Fruit fly (Drosophila melanogaster) whole organism, prepupa: ENCODE measurements around the gene Clamp.

Experiments used
- Blimp-1 ChIP-seq: fragments of 200-800 bp; sonication (Bioruptor generic); optimal IDR thresholded peaks from 3 replicates; lab custom pipeline; 2017; ENCODE audit warnings: missing biosample characterization, missing genetic modification characterization, mild to moderate bottlenecking, moderate library complexity, missing genetic modification reagents
- CG10669 ChIP-seq: fragments of 200-800 bp; sonication (Bioruptor generic); optimal IDR thresholded peaks from 3 replicates; lab custom pipeline; 2018; ENCODE audit warnings: missing biosample characterization, mild to moderate bottlenecking, missing genetic modification characterization, moderate library complexity
- CG11294 ChIP-seq: fragments of 200-800 bp; sonication (Bioruptor generic); IDR thresholded peaks from 2 replicates; pipeline ENCODE4 v1.3.6; 2022; ENCODE audit warnings: missing biosample characterization, missing genetic modification characterization
- CG15336 ChIP-seq: fragments of 200-800 bp; sonication (Bioruptor generic); IDR thresholded peaks from 2 replicates; pipeline ENCODE4 v1.3.6; 2022; ENCODE audit warnings: missing biosample characterization, missing genetic modification characterization
- CG3032 ChIP-seq: fragments of 200-800 bp; optimal IDR thresholded peaks from 2 replicates; lab custom pipeline; 2019; ENCODE audit warnings: missing biosample characterization, mild to moderate bottlenecking, missing genetic modification characterization, moderate library complexity
- CG34406 ChIP-seq: fragments of 200-800 bp; sonication (Bioruptor generic); optimal IDR thresholded peaks from 3 replicates; lab custom pipeline; 2016; ENCODE audit warnings: missing biosample characterization, missing genetic modification characterization
- CG4318 ChIP-seq: fragments of 200-800 bp; sonication (Bioruptor generic); optimal IDR thresholded peaks from 3 replicates; lab custom pipeline; 2017; ENCODE audit warnings: missing biosample characterization, mild to moderate bottlenecking, missing genetic modification characterization
- CG6276 ChIP-seq: fragments of 200-800 bp; sonication (Bioruptor generic); optimal IDR thresholded peaks from 2 replicates; lab custom pipeline; 2017; ENCODE audit warnings: missing biosample characterization, mild to moderate bottlenecking, missing genetic modification characterization
- CG6792 ChIP-seq: fragments of 200-800 bp; sonication (Bioruptor generic); optimal IDR thresholded peaks from 3 replicates; lab custom pipeline; 2016; ENCODE audit warnings: missing biosample characterization, missing genetic modification characterization
- CG6854 ChIP-seq: fragments of 200-800 bp; sonication (Bioruptor generic); optimal IDR thresholded peaks from 2 replicates; lab custom pipeline; 2017; ENCODE audit warnings: missing biosample characterization, mild to moderate bottlenecking, missing genetic modification characterization
- CG7368 ChIP-seq: fragments of 200-800 bp; sonication (Bioruptor generic); optimal IDR thresholded peaks from 3 replicates; lab custom pipeline; 2016; ENCODE audit warnings: missing biosample characterization, missing genetic modification characterization
- CG8319 ChIP-seq: fragments of 200-800 bp; sonication (Bioruptor generic); optimal IDR thresholded peaks from 3 replicates; lab custom pipeline; 2016; ENCODE audit warnings: missing biosample characterization, missing genetic modification characterization
- CG8632 ChIP-seq: fragments of 200-800 bp; sonication (Bioruptor generic); optimal IDR thresholded peaks from 3 replicates; lab custom pipeline; 2016; ENCODE audit warnings: missing biosample characterization, missing genetic modification characterization
- Eip75B ChIP-seq: fragments of 200-800 bp; sonication (Bioruptor generic); optimal IDR thresholded peaks from 3 replicates; lab custom pipeline; 2016; ENCODE audit warnings: missing biosample characterization, missing genetic modification characterization
- Eip78C ChIP-seq: fragments of 200-800 bp; sonication (Bioruptor generic); peaks from one replicate; lab custom pipeline; 2016; ENCODE audit warnings: missing biosample characterization, missing genetic modification characterization
- Ets96B ChIP-seq: fragments of 200-800 bp; optimal IDR thresholded peaks from 2 replicates; lab custom pipeline; 2019; ENCODE audit warnings: missing biosample characterization, mild to moderate bottlenecking, missing genetic modification characterization, moderate library complexity
- Gug ChIP-seq: fragments of 200-800 bp; sonication (Bioruptor generic); IDR thresholded peaks from 2 replicates; pipeline ENCODE4 v1.3.6; 2022; ENCODE audit warnings: missing biosample characterization, missing genetic modification characterization
- Hr39 ChIP-seq: fragments of 200-800 bp; sonication (Bioruptor generic); optimal IDR thresholded peaks from 2 replicates; lab custom pipeline; 2016; ENCODE audit warnings: missing biosample characterization, missing genetic modification characterization
- Lpt ChIP-seq: fragments of 200-800 bp; sonication (Bioruptor generic); optimal IDR thresholded peaks from 3 replicates; lab custom pipeline; 2016; ENCODE audit warnings: missing biosample characterization, missing genetic modification characterization
- Met ChIP-seq: fragments of 200-800 bp; sonication (Bioruptor generic); optimal IDR thresholded peaks from 3 replicates; lab custom pipeline; 2016; ENCODE audit warnings: missing biosample characterization, missing genetic modification characterization
- OdsH ChIP-seq: fragments of 200-800 bp; sonication (Bioruptor generic); optimal IDR thresholded peaks from 3 replicates; lab custom pipeline; 2016; ENCODE audit warnings: missing biosample characterization, missing genetic modification characterization
- Smox ChIP-seq: fragments of 200-800 bp; sonication (Bioruptor generic); optimal IDR thresholded peaks from 3 replicates; lab custom pipeline; 2016; ENCODE audit warnings: missing biosample characterization, missing genetic modification characterization
- Sox14 ChIP-seq: fragments of 200-800 bp; sonication (Bioruptor generic); optimal IDR thresholded peaks from 3 replicates; lab custom pipeline; 2016; ENCODE audit warnings: missing biosample characterization, missing genetic modification characterization
- Sox15 ChIP-seq: fragments of 200-800 bp; sonication (Bioruptor generic); optimal IDR thresholded peaks from 3 replicates; lab custom pipeline; 2016; ENCODE audit warnings: missing biosample characterization, missing genetic modification characterization
- achi ChIP-seq: fragments of 200-800 bp; sonication (Bioruptor generic); optimal IDR thresholded peaks from 3 replicates; lab custom pipeline; 2016; ENCODE audit warnings: missing biosample characterization, missing genetic modification characterization
- cyc ChIP-seq: fragments of 200-800 bp; sonication (Bioruptor generic); optimal IDR thresholded peaks from 3 replicates; lab custom pipeline; 2016; ENCODE audit warnings: missing biosample characterization, missing genetic modification characterization
- dac ChIP-seq: fragments of 200-800 bp; sonication (Bioruptor generic); optimal IDR thresholded peaks from 2 replicates; lab custom pipeline; 2017; ENCODE audit warnings: missing biosample characterization, mild to moderate bottlenecking, missing genetic modification characterization
- esn ChIP-seq: fragments of 200-800 bp; sonication (Bioruptor generic); optimal IDR thresholded peaks from 2 replicates; lab custom pipeline; 2016; ENCODE audit warnings: missing biosample characterization, mild to moderate bottlenecking, missing genetic modification characterization, moderate library complexity
- fd59A ChIP-seq: fragments of 200-800 bp; sonication (Bioruptor generic); optimal IDR thresholded peaks from 2 replicates; lab custom pipeline; 2017; ENCODE audit warnings: missing biosample characterization, mild to moderate bottlenecking, missing genetic modification characterization, missing genetic modification reagents
- fd85E ChIP-seq: fragments of 200-800 bp; sonication (Bioruptor generic); optimal IDR thresholded peaks from 3 replicates; lab custom pipeline; 2016; ENCODE audit warnings: missing biosample characterization, missing genetic modification characterization
- fkh ChIP-seq: fragments of 200-800 bp; sonication (Bioruptor generic); optimal IDR thresholded peaks from 3 replicates; lab custom pipeline; 2017; ENCODE audit warnings: missing biosample characterization, mild to moderate bottlenecking, missing genetic modification characterization, moderate library complexity
- lz ChIP-seq: fragments of 200-800 bp; sonication (Bioruptor generic); optimal IDR thresholded peaks from 3 replicates; lab custom pipeline; 2016; ENCODE audit warnings: missing biosample characterization, missing genetic modification characterization
- net ChIP-seq: fragments of 200-800 bp; sonication (Bioruptor generic); optimal IDR thresholded peaks from 3 replicates; lab custom pipeline; 2016; ENCODE audit warnings: missing biosample characterization, missing genetic modification characterization
- pdm3 ChIP-seq: fragments of 200-800 bp; sonication (Bioruptor generic); optimal IDR thresholded peaks from 3 replicates; lab custom pipeline; 2016; ENCODE audit warnings: missing biosample characterization, missing genetic modification characterization
- spab ChIP-seq: fragments of 200-800 bp; sonication (Bioruptor generic); optimal IDR thresholded peaks from 2 replicates; lab custom pipeline; 2017; ENCODE audit warnings: missing biosample characterization, mild to moderate bottlenecking, missing genetic modification characterization, missing genetic modification reagents
- ss ChIP-seq, 2 experiments: fragments of 200-800 bp; sonication (Bioruptor generic); optimal IDR thresholded peaks; 2 replicates in 1 of 2; 3 replicates in 1 of 2; lab custom pipeline; 2017 to 2018; ENCODE audit warnings: mild to moderate bottlenecking in 2 of 2, missing biosample characterization in 2 of 2, missing genetic modification characterization in 2 of 2, moderate library complexity in 1 of 2
- topi ChIP-seq: fragments of 200-800 bp; sonication (Bioruptor generic); optimal IDR thresholded peaks from 3 replicates; lab custom pipeline; 2016; ENCODE audit warnings: missing biosample characterization, missing genetic modification characterization
- vri ChIP-seq: fragments of 200-800 bp; sonication (Bioruptor generic); optimal IDR thresholded peaks from 3 replicates; lab custom pipeline; 2016; ENCODE audit warnings: missing biosample characterization, mild to moderate bottlenecking, missing genetic modification characterization

Gene Clamp

DNA sequence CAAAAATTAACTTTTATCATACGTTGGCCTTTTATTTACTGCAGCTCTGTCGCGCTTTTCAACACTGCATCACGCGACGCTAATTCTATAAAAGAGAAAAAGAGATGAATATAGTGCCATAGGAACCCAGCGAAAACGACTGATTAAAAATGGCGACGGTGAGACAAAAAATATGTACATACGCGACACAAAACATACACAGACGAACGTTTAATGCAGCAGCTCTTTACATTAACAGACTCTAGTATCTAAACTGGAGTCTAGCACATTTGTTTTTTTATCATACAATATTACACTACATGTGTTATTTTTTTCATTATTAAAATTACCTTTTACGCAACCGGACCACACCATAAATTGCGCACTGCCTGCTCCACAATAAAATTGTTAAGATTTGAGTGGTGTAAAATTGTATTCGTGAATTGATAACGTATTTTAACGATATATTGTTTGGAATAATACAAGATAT is 350 bp downstream of the Clamp start (continued):
- TF ChIP-seq CG15336 (GFP tag; lab: Robert Waterston, UW) (no peak), lz (GFP tag; lab: Kevin White, UChicago) (peak; percentile 5), CG3032 (tag; lab: Kevin White, UChicago) (peak; percentile 0), net (GFP tag; lab: Kevin White, UChicago) (no peak), CG10669 (GFP tag; lab: Kevin White, UChicago) (no peak), topi (GFP tag; lab: Kevin White, UChicago) (peak; percentile 40), achi (no peak), CG6854 (GFP tag; lab: Kevin White, UChicago) (no peak), Sox14 (GFP tag; lab: Kevin White, UChicago) (no peak), CG34406 (GFP tag; lab: Kevin White, UChicago) (no peak), CG4318 (no peak), CG6792 (GFP tag; lab: Kevin White, UChicago) (peak; percentile 19), Hr39 (no peak), Gug (GFP tag; lab: Robert Waterston, UW) (no peak), fd59A (GFP tag; lab: Kevin White, UChicago) (no peak), pdm3 (GFP tag; lab: Kevin White, UChicago) (no peak), dac (GFP tag; lab: Kevin White, UChicago) (no peak), CG11294 (GFP tag; lab: Robert Waterston, UW) (no peak), CG8632 (no peak), CG6276 (GFP tag; lab: Kevin White, UChicago) (no peak), Smox (peak; percentile 41), Met (GFP tag; lab: Kevin White, UChicago) (peak; percentile 30), Lpt (GFP tag; lab: Kevin White, UChicago) (no peak), fd85E (GFP tag; lab: Kevin White, UChicago) (no peak), ss (GFP tag; optimal IDR thresholded peaks at IDR 0.05; lab: Kevin White, UChicago) (no peak), Eip75B (GFP tag; lab: Kevin White, UChicago) (no peak), fkh (GFP tag; lab: Kevin White, UChicago) (no peak), Ets96B (tag; lab: Kevin White, UChicago) (no peak)

DNA sequence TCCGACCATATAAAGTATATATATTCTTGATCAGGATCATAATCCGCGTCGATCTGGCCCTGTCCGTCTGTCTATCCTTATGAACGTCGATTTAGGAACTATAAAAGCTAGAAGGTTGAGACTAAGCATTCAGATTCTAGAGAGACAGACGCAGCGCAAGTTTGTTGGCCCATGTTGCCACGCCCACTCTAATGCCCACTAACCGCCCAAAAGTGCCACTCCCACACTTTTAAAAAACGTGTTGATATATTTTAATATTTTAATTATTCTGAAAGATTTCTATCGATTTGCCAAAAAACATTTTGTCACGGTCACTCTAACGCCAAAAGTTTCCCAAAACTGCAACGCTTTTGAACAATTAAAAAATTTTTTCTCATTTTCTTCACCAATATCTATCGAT is 5.6 kb downstream of the Clamp start:
- TF ChIP-seq CG4318: no peak
- no peak for TF ChIP-seq CG7368 (GFP tag; lab: Kevin White, UChicago)
- TF ChIP-seq Blimp-1: no peak
- TF ChIP-seq esn (GFP tag; lab: Kevin White, UChicago): no peak

DNA sequence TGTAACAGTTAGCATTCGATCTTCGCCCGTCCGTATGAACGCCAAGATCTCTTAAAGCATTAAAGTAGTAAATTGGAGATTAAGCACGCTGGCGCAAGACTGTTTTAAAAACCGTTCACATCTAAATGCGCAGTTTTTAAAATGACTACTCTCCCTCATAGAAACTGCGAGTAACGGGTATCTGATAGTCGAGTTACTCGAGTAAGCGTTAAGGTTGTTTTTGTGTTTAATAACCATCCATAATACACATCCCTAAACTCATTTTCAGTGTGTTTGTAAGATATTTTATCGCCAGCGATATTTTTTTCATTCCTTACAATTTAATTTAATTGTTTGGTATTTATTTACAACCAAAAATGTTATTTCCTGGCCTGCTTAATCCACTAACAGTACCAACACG is 9.1 kb downstream of the Clamp start:
- no peak for TF ChIP-seq Sox15 (GFP tag; lab: Kevin White, UChicago)
- TF ChIP-seq OdsH: no peak

DNA sequence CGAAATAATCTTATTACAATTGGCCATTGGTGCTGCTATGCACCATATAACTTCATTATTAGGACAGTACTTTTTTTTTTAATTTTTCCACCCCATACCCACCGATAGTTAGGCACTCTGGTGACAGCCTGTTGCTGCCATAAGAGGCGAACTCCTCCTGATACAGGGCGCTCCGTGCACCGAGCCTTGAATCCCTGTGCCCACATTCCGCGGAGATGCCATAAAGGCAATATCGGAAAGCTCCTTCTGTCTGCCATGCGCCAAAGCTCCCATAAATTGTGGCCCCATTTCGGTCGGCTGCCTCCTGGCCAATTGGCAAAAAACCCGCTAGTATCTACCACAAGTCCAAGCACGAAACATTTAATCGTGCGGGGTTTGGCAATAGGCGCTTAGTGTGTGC is 15.7 kb downstream of the Clamp start:
- TF ChIP-seq fd85E (GFP tag; lab: Kevin White, UChicago): no peak
- no peak for TF ChIP-seq Blimp-1
- no peak for TF ChIP-seq spab (GFP tag; lab: Kevin White, UChicago)
- no peak for TF ChIP-seq cyc (GFP tag; lab: Kevin White, UChicago)
- TF ChIP-seq Smox: no peak
- no peak for TF ChIP-seq Eip78C (GFP tag; lab: Kevin White, UChicago)
- TF ChIP-seq CG6854 (GFP tag; lab: Kevin White, UChicago): no peak
- no peak for TF ChIP-seq vri
- TF ChIP-seq Sox15 (GFP tag; lab: Kevin White, UChicago): no peak
- TF ChIP-seq CG8319 (GFP tag; lab: Kevin White, UChicago): no peak
- no peak for TF ChIP-seq Ets96B (tag; lab: Kevin White, UChicago)
- no peak for TF ChIP-seq net (GFP tag; lab: Kevin White, UChicago)
- no peak for TF ChIP-seq CG4318
- TF ChIP-seq lz (GFP tag; lab: Kevin White, UChicago): no peak
- no peak for TF ChIP-seq topi (GFP tag; lab: Kevin White, UChicago)
